Worm (Caenorhabditis elegans) whole organism, midembryonic: ENCODE results near the gene F38B6.4.

ENCODE experiments used
- flt-1 ChIP-seq: fragments of 200-800 bp; sonication (Bioruptor generic); IDR thresholded peaks from 2 replicates; pipeline ENCODE4 v1.3.6; 2022; ENCODE audit warnings: missing genetic modification characterization, missing compliant biosample characterization
- ref-1 ChIP-seq: fragments of 200-800 bp; sonication (Bioruptor generic); conservative IDR thresholded peaks from 2 replicates; pipeline ENCODE4 v1.3.6; 2022; ENCODE audit warnings: missing genetic modification reagents, missing genetic modification characterization, missing compliant biosample characterization
- tab-1 ChIP-seq: fragments of 200-800 bp; sonication (Bioruptor generic); IDR thresholded peaks from 2 replicates; pipeline ENCODE4 v1.3.6; 2022; ENCODE audit warnings: missing genetic modification characterization, missing compliant biosample characterization

DNA sequence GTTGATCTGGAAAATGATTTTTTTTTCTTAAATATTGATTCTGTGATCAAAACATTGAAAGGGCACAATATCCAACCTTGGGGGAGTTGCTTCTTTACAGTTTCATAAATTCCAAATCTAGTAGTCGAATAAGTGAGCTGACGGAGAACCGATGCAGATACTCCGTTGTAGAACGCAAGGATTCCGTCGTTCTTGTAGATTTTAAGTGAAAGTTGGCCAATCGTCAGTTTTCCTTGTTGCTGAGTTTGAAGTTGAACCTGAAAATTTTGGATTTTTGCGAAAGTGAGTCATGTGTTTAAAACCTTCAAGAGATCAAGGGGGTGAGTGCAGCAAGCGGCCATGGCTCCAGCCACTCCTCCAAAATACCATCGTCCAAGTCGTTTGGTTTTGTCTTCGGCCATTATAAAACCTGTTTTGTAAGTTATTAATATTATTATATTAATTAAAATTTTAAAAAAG is 50.6 kb downstream of the F38B6.4 start, which contains the start of gene slc-25A10:
- TF ChIP-seq tab-1 (GFP tag; lab: Robert Waterston, UW) (no peak), ref-1 (GFP tag; lab: Robert Waterston, UW) (no peak), flt-1 (no peak)
